Worm (Caenorhabditis elegans) whole organism, early embryonic: Measurements from ENCODE around the gene K01D12.20.

ENCODE experiments used
- B0310.2 ChIP-seq: sonication (generic microtip); optimal IDR thresholded peaks from 2 replicates; lab custom pipeline; 2016; ENCODE audit warnings: mild to moderate bottlenecking, missing genetic modification characterization, missing compliant biosample characterization
- F13C5.2 ChIP-seq: sonication (generic microtip); optimal IDR thresholded peaks from 2 replicates; lab custom pipeline; 2017; ENCODE audit warnings: mild to moderate bottlenecking, missing genetic modification characterization, inconsistent platforms, missing compliant biosample characterization
- aly-1 ChIP-seq: sonication (generic microtip); optimal IDR thresholded peaks from 2 replicates; lab custom pipeline; 2016; ENCODE audit warnings: missing genetic modification characterization, missing compliant biosample characterization
- ama-1 ChIP-seq: fragments of 150-350 bp; optimal IDR thresholded peaks from 2 replicates; lab custom pipeline; 2014
- ceh-13 ChIP-seq: fragments of 200-800 bp; sonication (Bioruptor generic); optimal IDR thresholded peaks from 2 replicates; lab custom pipeline; 2018; ENCODE audit warnings: mild to moderate bottlenecking, missing genetic modification characterization, missing compliant biosample characterization
- ceh-36 ChIP-seq: sonication (generic microtip); optimal IDR thresholded peaks from 2 replicates; lab custom pipeline; 2016; ENCODE audit warnings: missing genetic modification characterization, inconsistent platforms, missing compliant biosample characterization
- ets-7 ChIP-seq: sonication (generic microtip); optimal IDR thresholded peaks from 2 replicates; lab custom pipeline; 2016; ENCODE audit warnings: missing genotype, missing genetic modification characterization, missing compliant biosample characterization
- flt-1 ChIP-seq: fragments of 200-800 bp; sonication (Bioruptor generic); IDR thresholded peaks from 2 replicates; pipeline ENCODE4 v1.3.6; 2022; ENCODE audit warnings: missing genetic modification characterization, missing compliant biosample characterization
- hmbx-1 ChIP-seq: sonication (generic microtip); optimal IDR thresholded peaks from 2 replicates; lab custom pipeline; 2016; ENCODE audit warnings: mild to moderate bottlenecking, missing genetic modification characterization, missing compliant biosample characterization
- hmg-4 ChIP-seq: fragments of 200-800 bp; sonication (Bioruptor generic); optimal IDR thresholded peaks from 2 replicates; lab custom pipeline; 2018; ENCODE audit warnings: mild to moderate bottlenecking, missing genetic modification characterization, missing compliant biosample characterization
- hnd-1 ChIP-seq: sonication (generic microtip); optimal IDR thresholded peaks from 2 replicates; lab custom pipeline; 2016; ENCODE audit warnings: missing genetic modification characterization, missing compliant biosample characterization
- pes-1 ChIP-seq: fragments of 200-800 bp; sonication (Bioruptor generic); IDR thresholded peaks from 2 replicates; pipeline ENCODE4 v1.3.6; 2022; ENCODE audit warnings: missing genetic modification reagents, missing genetic modification characterization, missing compliant biosample characterization
- scrt-1 ChIP-seq: fragments of 200-800 bp; sonication (Bioruptor generic); IDR thresholded peaks from 2 replicates; pipeline ENCODE4 v1.3.6; 2022; ENCODE audit warnings: missing genetic modification characterization, missing compliant biosample characterization
- sea-1 ChIP-seq: fragments of 200-800 bp; sonication (Bioruptor generic); conservative IDR thresholded peaks from 2 replicates; pipeline ENCODE4 v1.3.6; 2022; ENCODE audit warnings: missing genetic modification characterization, missing compliant biosample characterization
- tbx-11 ChIP-seq: fragments of 200-800 bp; sonication (Bioruptor generic); IDR thresholded peaks from 2 replicates; pipeline ENCODE4 v1.3.6; 2022; ENCODE audit warnings: missing genetic modification characterization, missing compliant biosample characterization
- tbx-37 ChIP-seq: fragments of 200-800 bp; sonication (Bioruptor generic); conservative IDR thresholded peaks from 2 replicates; pipeline ENCODE4 v1.3.6; 2022; ENCODE audit warnings: missing genetic modification reagents, missing genetic modification characterization, missing compliant biosample characterization
- tra-4 ChIP-seq: sonication (generic microtip); optimal IDR thresholded peaks from 2 replicates; lab custom pipeline; 2017; ENCODE audit warnings: missing genetic modification characterization, missing compliant biosample characterization

Gene K01D12.20

DNA sequence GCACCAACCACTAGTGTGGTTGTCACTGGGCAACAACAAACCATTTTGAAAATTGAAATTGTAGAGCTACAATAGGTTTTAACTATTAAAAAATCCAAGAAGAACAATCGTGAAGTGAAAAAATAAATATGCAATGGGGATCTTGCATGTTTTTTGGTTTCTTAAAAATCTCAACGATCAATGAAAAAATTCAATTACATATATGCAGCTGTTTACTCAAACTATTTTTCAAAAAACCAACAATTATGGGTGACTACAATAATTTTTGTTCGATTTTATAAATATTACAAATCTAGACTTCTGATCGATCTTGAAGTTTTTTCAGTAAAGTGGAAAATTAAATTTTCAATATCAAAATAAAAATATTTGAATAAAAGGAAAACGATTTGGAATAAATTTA is 7.9 kb upstream of the K01D12.20 start, which contains the start of gene cdr-4:
cdr-4 (minus strand) TSS at position 101 of the 400 bp plus-strand sequence.
- TF ChIP-seq hmbx-1 (no peak), ceh-36 (tag; lab: Kevin White, UChicago) (no peak), hmg-4 (GFP tag; lab: Kevin White, UChicago) (no peak), scrt-1 (GFP tag; lab: Robert Waterston, UW) (no peak), sea-1 (GFP tag; lab: Robert Waterston, UW) (no peak), pes-1 (GFP tag; lab: Robert Waterston, UW) (no peak), ets-7 (tag; lab: Kevin White, UChicago) (no peak), flt-1 (GFP tag; lab: Robert Waterston, UW) (no peak), B0310.2 (tag; lab: Kevin White, UChicago) (no peak), tra-4 (tag; lab: Kevin White, UChicago) (no peak), ama-1 (lab: Kevin White, UChicago) (no peak), hnd-1 (tag; lab: Kevin White, UChicago) (no peak)

- no peak for TF ChIP-seq sea-1 (GFP tag; lab: Robert Waterston, UW)
- TF ChIP-seq ceh-13 = no peak
- TF ChIP-seq tbx-37 (GFP tag; lab: Robert Waterston, UW) = no peak
- TF ChIP-seq scrt-1 (GFP tag; lab: Robert Waterston, UW) = no peak
- TF ChIP-seq tbx-11 (GFP tag; lab: Robert Waterston, UW) = no peak
- no peak for TF ChIP-seq B0310.2 (tag; lab: Kevin White, UChicago)
- TF ChIP-seq ama-1 (lab: Kevin White, UChicago) = no peak
- TF ChIP-seq hnd-1 (tag; lab: Kevin White, UChicago) = no peak
- TF ChIP-seq ceh-36 (tag; lab: Kevin White, UChicago) = no peak
- TF ChIP-seq F13C5.2 (tag; lab: Kevin White, UChicago) = no peak
- no peak for TF ChIP-seq tra-4 (tag; lab: Kevin White, UChicago)
- no peak for TF ChIP-seq hmbx-1
- no peak for TF ChIP-seq flt-1 (GFP tag; lab: Robert Waterston, UW)
- no peak for TF ChIP-seq ets-7 (tag; lab: Kevin White, UChicago)
- no peak for TF ChIP-seq aly-1
- TF ChIP-seq hmg-4 (GFP tag; lab: Kevin White, UChicago) = no peak
- TF ChIP-seq pes-1 (GFP tag; lab: Robert Waterston, UW) = no peak
These were observed 5.9 kb upstream of the K01D12.20 start for ce11 chrV:12406514-12406913.

ce11 chrV:12405929-12406328 is 5.3 kb upstream of the K01D12.20 start, which contains the start of gene K01D12.10:
Gene K01D12.10 (plus strand): TSS chrV:12406229.
- TF ChIP-seq ceh-13 = no peak
- TF ChIP-seq scrt-1 (GFP tag; lab: Robert Waterston, UW) = no peak
- no peak for TF ChIP-seq sea-1 (GFP tag; lab: Robert Waterston, UW)
- no peak for TF ChIP-seq tbx-11 (GFP tag; lab: Robert Waterston, UW)
- no peak for TF ChIP-seq flt-1 (GFP tag; lab: Robert Waterston, UW)
- TF ChIP-seq hmbx-1 = no peak
- no peak for TF ChIP-seq B0310.2 (tag; lab: Kevin White, UChicago)
- no peak for TF ChIP-seq pes-1 (GFP tag; lab: Robert Waterston, UW)
- no peak for TF ChIP-seq aly-1

DNA sequence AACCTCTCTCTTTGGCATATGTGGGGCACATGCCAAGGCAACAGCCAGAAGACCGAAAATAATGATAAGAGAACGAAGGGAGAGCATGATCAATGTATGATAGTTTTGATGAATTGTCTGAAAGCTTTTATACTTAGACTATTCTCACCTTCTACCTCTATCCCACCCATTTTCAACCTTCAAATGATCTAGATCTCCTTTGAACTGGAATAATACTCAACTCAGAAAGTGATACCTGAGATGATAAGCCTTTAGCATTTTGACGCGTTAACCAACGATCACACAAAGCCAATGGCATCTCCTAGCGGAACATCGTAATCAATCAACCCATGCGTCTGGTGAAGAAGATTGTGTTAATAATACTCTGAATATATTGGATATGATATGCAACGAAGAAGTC is 3.9 kb upstream of the K01D12.20 start, which contains the start of gene K01D12.9:
K01D12.9 (minus strand) TSS at position 101 of the 400 bp plus-strand sequence.
- no peak for TF ChIP-seq aly-1
- TF ChIP-seq ceh-13 = no peak
- TF ChIP-seq B0310.2 (tag; lab: Kevin White, UChicago) = no peak
- no peak for TF ChIP-seq ceh-36 (tag; lab: Kevin White, UChicago)
- TF ChIP-seq pes-1 (GFP tag; lab: Robert Waterston, UW) = no peak
- no peak for TF ChIP-seq ama-1 (lab: Kevin White, UChicago)
- no peak for TF ChIP-seq sea-1 (GFP tag; lab: Robert Waterston, UW)
- TF ChIP-seq hmg-4 (GFP tag; lab: Kevin White, UChicago) = no peak
- no peak for TF ChIP-seq scrt-1 (GFP tag; lab: Robert Waterston, UW)
- no peak for TF ChIP-seq hmbx-1
- TF ChIP-seq F13C5.2 (tag; lab: Kevin White, UChicago) = no peak
- no peak for TF ChIP-seq flt-1 (GFP tag; lab: Robert Waterston, UW)
- no peak for TF ChIP-seq hnd-1 (tag; lab: Kevin White, UChicago)
- no peak for TF ChIP-seq ets-7 (tag; lab: Kevin White, UChicago)
- no peak for TF ChIP-seq tbx-11 (GFP tag; lab: Robert Waterston, UW)
- no peak for TF ChIP-seq tra-4 (tag; lab: Kevin White, UChicago)
- TF ChIP-seq tbx-37 (GFP tag; lab: Robert Waterston, UW) = no peak

DNA sequence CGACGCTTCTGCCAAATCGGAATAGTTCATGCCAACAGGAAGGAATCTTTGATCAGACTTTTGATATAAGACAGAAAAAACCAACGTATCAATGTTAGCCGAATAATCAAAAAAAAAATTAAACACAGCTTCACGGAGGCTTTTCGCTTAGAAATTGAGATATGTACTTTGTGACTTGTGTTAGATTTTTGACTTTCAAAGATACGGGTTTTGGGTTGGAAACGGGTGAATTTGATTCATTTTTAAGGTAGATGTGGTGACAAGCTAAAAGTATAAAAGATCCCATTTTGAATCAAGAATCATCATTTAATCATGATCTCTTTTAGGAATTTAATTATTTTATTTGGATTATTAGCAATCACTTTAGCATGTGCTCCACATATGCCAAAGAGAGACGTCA is 1.7 kb upstream of the K01D12.20 start, which contains the start of gene K01D12.8:
K01D12.8 (plus strand) TSS at position 301 of the 400 bp plus-strand sequence.
- TF ChIP-seq sea-1 (GFP tag; lab: Robert Waterston, UW) = no peak
- no peak for TF ChIP-seq scrt-1 (GFP tag; lab: Robert Waterston, UW)
- no peak for TF ChIP-seq pes-1 (GFP tag; lab: Robert Waterston, UW)
- TF ChIP-seq B0310.2 (tag; lab: Kevin White, UChicago) = no peak
- no peak for TF ChIP-seq tbx-11 (GFP tag; lab: Robert Waterston, UW)
- no peak for TF ChIP-seq tra-4 (tag; lab: Kevin White, UChicago)
- TF ChIP-seq hmg-4 (GFP tag; lab: Kevin White, UChicago) = no peak
- TF ChIP-seq hnd-1 (tag; lab: Kevin White, UChicago) = no peak
- no peak for TF ChIP-seq flt-1 (GFP tag; lab: Robert Waterston, UW)
- no peak for TF ChIP-seq ama-1 (lab: Kevin White, UChicago)
- TF ChIP-seq ceh-36 (tag; lab: Kevin White, UChicago) = no peak
- no peak for TF ChIP-seq aly-1
- TF ChIP-seq F13C5.2 (tag; lab: Kevin White, UChicago) = no peak
- no peak for TF ChIP-seq ceh-13
- TF ChIP-seq hmbx-1 = no peak
- no peak for TF ChIP-seq tbx-37 (GFP tag; lab: Robert Waterston, UW)
- TF ChIP-seq ets-7 (tag; lab: Kevin White, UChicago) = no peak

DNA sequence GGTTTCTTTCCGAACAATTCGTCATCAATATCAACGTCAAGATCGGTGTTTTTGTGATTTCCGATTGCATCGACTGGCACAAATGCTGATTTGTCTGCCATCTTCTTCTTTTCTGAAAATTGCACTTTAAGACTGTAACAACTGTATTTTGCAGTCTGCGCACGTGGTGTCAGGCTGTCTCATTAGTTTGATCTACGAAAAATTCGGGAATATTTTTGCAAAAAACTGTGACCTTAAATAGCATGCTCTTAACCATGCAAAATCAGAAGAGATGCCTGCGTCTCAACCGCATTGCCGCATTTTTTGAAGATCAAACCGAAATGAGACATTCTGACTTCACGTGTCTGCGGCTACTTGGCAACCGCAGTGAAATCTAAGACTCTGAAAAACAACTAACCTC is 769 bp upstream of the K01D12.20 start, which contains the start of gene K01D12.7:
K01D12.7 (minus strand) TSS at position 101 of the 400 bp plus-strand sequence.
- TF ChIP-seq flt-1 (GFP tag; lab: Robert Waterston, UW) (no peak), scrt-1 (GFP tag; lab: Robert Waterston, UW) (no peak), hmbx-1 (no peak), sea-1 (GFP tag; lab: Robert Waterston, UW) (no peak), aly-1 (no peak), ets-7 (tag; lab: Kevin White, UChicago) (no peak), hnd-1 (tag; lab: Kevin White, UChicago) (no peak)
